Fruit fly (Drosophila melanogaster): ENCODE measurements around the gene CG42526.

The CG42526 gene

DNA sequence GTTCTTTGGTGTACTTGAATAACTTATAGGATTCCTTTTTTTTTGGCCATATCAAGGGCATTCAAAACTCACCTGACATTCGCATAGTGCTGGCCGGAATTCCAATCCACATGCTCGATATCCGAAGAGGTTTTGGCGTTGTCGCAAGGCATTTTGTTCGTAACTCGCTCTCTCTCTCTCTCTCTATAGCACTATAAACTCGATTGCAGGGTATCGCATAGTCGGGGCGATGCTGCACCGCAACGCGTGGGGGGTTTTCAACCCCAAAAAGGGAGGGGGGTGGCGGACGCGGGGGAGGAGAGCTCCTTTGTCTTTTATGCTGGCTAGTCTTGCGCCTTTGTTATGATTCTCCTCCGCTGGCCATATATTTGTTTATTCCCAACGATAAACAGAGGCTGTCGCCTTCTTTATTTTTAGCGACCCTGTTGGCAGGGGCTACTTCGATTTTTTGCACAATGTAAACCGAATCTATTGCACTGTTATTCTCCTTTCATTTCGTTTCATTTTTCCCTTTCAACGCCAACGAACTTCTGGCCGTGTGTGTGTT is 36.7 kb downstream of the CG42526 start (continued):
- TF ChIP-seq net (GFP tag; optimal IDR thresholded peaks at IDR 0.05) = peak; percentile 6
- TF ChIP-seq Ets21C (GFP tag; optimal IDR thresholded peaks at IDR 0.05) = no peak
- TF ChIP-seq Eip93F (GFP tag; optimal IDR thresholded peaks at IDR 0.05) = no peak
- TF ChIP-seq CG11294 (GFP tag; IDR thresholded peaks at IDR 0.05) = peak; percentile 39
- TF ChIP-seq esn (GFP tag; optimal IDR thresholded peaks at IDR 0.05) = no peak
- TF ChIP-seq topi (GFP tag; optimal IDR thresholded peaks at IDR 0.05) = no peak
- TF ChIP-seq CG6792 (GFP tag; optimal IDR thresholded peaks at IDR 0.05) = no peak
- peak; percentile 8 for TF ChIP-seq CG1621 (tag; optimal IDR thresholded peaks at IDR 0.05)

DNA sequence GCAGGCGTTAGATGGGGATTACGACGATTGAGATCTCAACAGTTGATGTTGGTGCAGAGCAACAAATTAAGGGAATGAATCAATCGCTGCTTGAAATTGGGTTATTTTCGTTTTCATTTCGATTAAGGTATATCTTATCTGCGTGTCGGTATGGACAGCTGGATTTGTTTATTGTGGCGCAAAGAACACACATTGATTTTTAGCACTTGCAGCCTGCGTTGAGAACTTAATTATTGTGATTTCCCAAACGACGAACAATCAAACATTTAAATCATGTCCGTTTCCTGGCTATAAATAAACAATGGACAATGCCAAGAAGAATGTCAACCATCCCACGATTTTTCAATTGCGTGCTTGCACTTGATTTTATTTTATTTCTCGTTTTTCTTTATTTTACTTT is 37.2 kb downstream of the CG42526 start:
- TF ChIP-seq CG6854 (GFP tag; optimal IDR thresholded peaks at IDR 0.05) (no peak), Ets21C (GFP tag; optimal IDR thresholded peaks at IDR 0.05) (no peak), Lpt (GFP tag; optimal IDR thresholded peaks at IDR 0.05) (no peak), Sox14 (GFP tag; optimal IDR thresholded peaks at IDR 0.05) (no peak), Eip78C (GFP tag) (no peak), dac (GFP tag; optimal IDR thresholded peaks at IDR 0.05) (no peak)

DNA sequence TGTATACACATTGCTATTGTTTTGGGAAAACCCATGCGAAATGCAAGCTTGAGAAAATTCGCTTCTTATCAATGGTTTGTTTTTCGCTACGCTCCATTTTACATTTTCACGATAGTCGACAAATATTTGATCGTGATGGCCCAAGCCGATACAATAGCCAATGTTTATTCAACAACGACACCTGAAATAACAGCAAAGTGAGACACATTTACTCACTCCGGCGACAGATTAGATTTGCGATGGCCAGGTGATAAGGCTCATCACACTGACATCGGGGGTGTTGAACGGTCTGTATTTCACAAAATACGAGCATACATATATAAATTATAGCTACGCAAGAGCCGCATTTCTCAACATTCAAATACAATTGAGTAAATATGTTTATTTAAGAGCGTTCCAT is 38.0 kb downstream of the CG42526 start:
- TF ChIP-seq CG10669 (GFP tag; optimal IDR thresholded peaks at IDR 0.05) (no peak), spab (GFP tag; optimal IDR thresholded peaks at IDR 0.05) (peak; percentile 23), net (GFP tag; optimal IDR thresholded peaks at IDR 0.05) (no peak), CG6808 (GFP tag; optimal IDR thresholded peaks at IDR 0.05) (peak; percentile 52), OdsH (GFP tag; optimal IDR thresholded peaks at IDR 0.05) (peak; percentile 4), Eip78C (GFP tag) (peak; percentile 25), CG16779 (tag; optimal IDR thresholded peaks at IDR 0.05) (peak; percentile 4), CG32006 (GFP tag; optimal IDR thresholded peaks at IDR 0.05) (no peak), vri (GFP tag; optimal IDR thresholded peaks at IDR 0.05) (peak; percentile 40), CG8119 (GFP tag; IDR thresholded peaks at IDR 0.05) (0 out of 3 replicates have a peak, but pooled peaks have one; percentile 22), eg (GFP tag; IDR thresholded peaks at IDR 0.05) (no peak), svp (GFP tag) (peak; percentile 45), CG8319 (GFP tag; optimal IDR thresholded peaks at IDR 0.05) (no peak), CG7368 (GFP tag; optimal IDR thresholded peaks at IDR 0.05) (peak; percentile 1), Eip93F (GFP tag; optimal IDR thresholded peaks at IDR 0.05) (no peak), CG11762 (GFP tag; optimal IDR thresholded peaks at IDR 0.05; ENCODE audit: insufficient read depth) (no peak), esn (GFP tag; optimal IDR thresholded peaks at IDR 0.05) (peak; percentile 9), fkh (GFP tag; optimal IDR thresholded peaks at IDR 0.05) (peak; percentile 93), CG10631 (GFP tag; optimal IDR thresholded peaks at IDR 0.05) (peak; percentile 16), CG6163 (GFP tag; IDR thresholded peaks at IDR 0.05) (peak; percentile 57; the same call in 2 of the 3 replicates)

DNA sequence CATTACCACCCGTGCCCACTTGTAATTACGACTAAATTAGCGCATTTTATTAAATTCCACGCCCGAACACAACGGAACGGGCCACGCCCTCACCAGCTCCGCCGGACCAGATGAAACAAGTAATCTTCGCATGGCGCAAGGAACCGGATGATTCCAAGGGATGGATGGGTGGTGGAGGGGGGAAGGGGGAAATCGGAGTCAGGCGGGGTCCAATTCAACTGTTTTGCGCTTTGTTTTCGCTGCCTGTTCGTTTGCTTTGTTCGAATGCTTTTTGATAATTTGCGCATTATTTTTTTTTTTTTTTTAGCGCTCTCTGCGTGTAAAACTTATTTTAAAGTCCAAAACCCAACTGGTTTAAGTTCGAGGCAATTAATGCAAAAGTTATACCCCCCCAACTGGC is 38.5 kb downstream of the CG42526 start:
- no peak for TF ChIP-seq CG34406 (GFP tag; optimal IDR thresholded peaks at IDR 0.05)
- no peak for TF ChIP-seq Eip75B (GFP tag; optimal IDR thresholded peaks at IDR 0.05)
- no peak for TF ChIP-seq Gug (GFP tag; IDR thresholded peaks at IDR 0.05)
- peak in 1 of 2 experiments; percentile 19 for TF ChIP-seq ss (GFP tag; optimal IDR thresholded peaks at IDR 0.05)
- no peak for TF ChIP-seq Lpt (GFP tag; optimal IDR thresholded peaks at IDR 0.05)
- no peak for TF ChIP-seq acj6 (GFP tag; optimal IDR thresholded peaks at IDR 0.05)
- peak; percentile 21 for TF ChIP-seq Sox14 (GFP tag; optimal IDR thresholded peaks at IDR 0.05)
- TF ChIP-seq Eip93F (GFP tag; optimal IDR thresholded peaks at IDR 0.05) = no peak
- no peak for TF ChIP-seq CG3032 (tag; optimal IDR thresholded peaks at IDR 0.05)
- TF ChIP-seq Blimp-1 (GFP tag; optimal IDR thresholded peaks at IDR 0.05) = no peak
- TF ChIP-seq CG6808 (GFP tag; optimal IDR thresholded peaks at IDR 0.05) = no peak
- TF ChIP-seq pdm3 (GFP tag; optimal IDR thresholded peaks at IDR 0.05) = no peak
- no peak for TF ChIP-seq Sox102F (GFP tag; optimal IDR thresholded peaks at IDR 0.05)
- TF ChIP-seq eg (GFP tag; IDR thresholded peaks at IDR 0.05) = no peak
- no peak for TF ChIP-seq Ets96B (tag; optimal IDR thresholded peaks at IDR 0.05)
- no peak for TF ChIP-seq dsx (GFP tag; optimal IDR thresholded peaks at IDR 0.05; ENCODE audit: poor library complexity, severe bottlenecking)
- TF ChIP-seq fd59A (GFP tag; optimal IDR thresholded peaks at IDR 0.05) = no peak
- no peak for TF ChIP-seq esn (GFP tag; optimal IDR thresholded peaks at IDR 0.05)
- TF ChIP-seq cyc (GFP tag; optimal IDR thresholded peaks at IDR 0.05) = no peak
- no peak for TF ChIP-seq dac (GFP tag; optimal IDR thresholded peaks at IDR 0.05)
- no peak for TF ChIP-seq fd85E (GFP tag; optimal IDR thresholded peaks at IDR 0.05)
- peak; percentile 76 for TF ChIP-seq CG1621 (tag; optimal IDR thresholded peaks at IDR 0.05)
- peak; percentile 40 for TF ChIP-seq svp (GFP tag)
- no peak for TF ChIP-seq Hr38 (GFP tag; optimal IDR thresholded peaks at IDR 0.05)

Measured in whole organism, prepupa.